Fruit fly (Drosophila melanogaster) whole organism, wandering third instar larva: ENCODE data around the gene Akap200.
A peak's percentile ranks its signal among the peaks of the same experiment; 100 is the strongest.

Experiments
- Abd-B ChIP-seq: fragments of >200 bp; optimal IDR thresholded peaks from 2 replicates; lab custom pipeline; 2017; ENCODE audit warnings: missing biosample characterization, missing genetic modification characterization
- CG32264 ChIP-seq: fragments of 200-800 bp; sonication (Bioruptor generic); optimal IDR thresholded peaks from 2 replicates; lab custom pipeline; 2016; ENCODE audit warnings: missing biosample characterization, missing genetic modification characterization
- CG9705 ChIP-seq: fragments of 200-800 bp; sonication (Bioruptor generic); optimal IDR thresholded peaks from 2 replicates; lab custom pipeline; 2018; ENCODE audit warnings: missing biosample characterization, mild to moderate bottlenecking, missing genetic modification characterization
- CrebA ChIP-seq: fragments of 200-800 bp; sonication (Bioruptor generic); optimal IDR thresholded peaks from 2 replicates; lab custom pipeline; 2016; ENCODE audit warnings: missing biosample characterization, mild to moderate bottlenecking, missing genetic modification characterization, borderline replicate concordance
- Dfd ChIP-seq: fragments of >200 bp; optimal IDR thresholded peaks from 2 replicates; lab custom pipeline; 2017; ENCODE audit warnings: missing biosample characterization, missing genetic modification characterization
- Dif ChIP-seq: fragments of 200-275, 200-300 bp; sonication (Bioruptor generic); optimal IDR thresholded peaks from 2 replicates; lab custom pipeline; 2018; ENCODE audit warnings: missing biosample characterization, missing genetic modification characterization; ENCODE audit not compliant: partially characterized antibody
- GATAd ChIP-seq: sonication (Bioruptor generic); optimal IDR thresholded peaks from 2 replicates; lab custom pipeline; 2016; ENCODE audit warnings: missing biosample characterization, missing genetic modification characterization
- HLH106 ChIP-seq: fragments of 200-800 bp; optimal IDR thresholded peaks from 3 replicates; lab custom pipeline; 2019; ENCODE audit warnings: missing biosample characterization, mild to moderate bottlenecking, missing genetic modification characterization, moderate library complexity
- Hnf4 ChIP-seq: fragments of 200-800 bp; sonication (Bioruptor generic); optimal IDR thresholded peaks from 2 replicates; lab custom pipeline; 2016; ENCODE audit warnings: missing biosample characterization, mild to moderate bottlenecking, missing genetic modification characterization
- Hr78 ChIP-seq: fragments of >200 bp; optimal IDR thresholded peaks from 2 replicates; lab custom pipeline; 2017; ENCODE audit warnings: missing biosample characterization, missing genetic modification characterization
- Hr83 ChIP-seq: fragments of 200-300 bp; sonication (Bioruptor generic); optimal IDR thresholded peaks from 2 replicates; lab custom pipeline; 2016; ENCODE audit warnings: missing biosample characterization, mild to moderate bottlenecking, missing genetic modification characterization, moderate library complexity; ENCODE audit not compliant: poor library complexity, severe bottlenecking
- Jra ChIP-seq: sonication (Bioruptor generic); optimal IDR thresholded peaks from 2 replicates; lab custom pipeline; 2016; ENCODE audit warnings: missing biosample characterization, missing genetic modification characterization
- Mio ChIP-seq: sonication (Bioruptor generic); optimal IDR thresholded peaks from 2 replicates; lab custom pipeline; 2016; ENCODE audit warnings: missing biosample characterization, missing genetic modification characterization
- Myc ChIP-seq: fragments of >200 bp; optimal IDR thresholded peaks from 2 replicates; lab custom pipeline; 2017
- N ChIP-seq: fragments of >200 bp; optimal IDR thresholded peaks from 2 replicates; lab custom pipeline; 2018; ENCODE audit warnings: missing biosample characterization, missing external identifiers, missing genetic modification characterization
- OdsH ChIP-seq: fragments of 200-800 bp; sonication (Bioruptor generic); optimal IDR thresholded peaks from 2 replicates; lab custom pipeline; 2016; ENCODE audit warnings: missing biosample characterization, mild to moderate bottlenecking, missing genetic modification characterization
- Rel ChIP-seq, 2 experiments: fragments of 200-800 bp; sonication (Bioruptor generic) in 1 of 2; optimal IDR thresholded peaks; 2 replicates in 1 of 2; 3 replicates in 1 of 2; lab custom pipeline; 2016 to 2019; ENCODE audit warnings: mild to moderate bottlenecking in 2 of 2, missing biosample characterization in 2 of 2, missing genetic modification characterization in 2 of 2, moderate library complexity in 1 of 2
- Sp1 ChIP-seq: fragments of 200-800 bp; sonication (Bioruptor generic); optimal IDR thresholded peaks from 3 replicates; lab custom pipeline; 2019; ENCODE audit warnings: missing biosample characterization, mild to moderate bottlenecking, missing genetic modification characterization, moderate library complexity
- Vsx2 ChIP-seq: fragments of 200-300, 225-300 bp; sonication (Bioruptor generic); optimal IDR thresholded peaks from 2 replicates; lab custom pipeline; 2018; ENCODE audit warnings: missing biosample characterization, missing genetic modification characterization; ENCODE audit not compliant: partially characterized antibody
- br ChIP-seq: fragments of 200-800 bp; sonication (Bioruptor generic); optimal IDR thresholded peaks from 2 replicates; lab custom pipeline; 2016; ENCODE audit warnings: missing biosample characterization, missing genetic modification characterization
- brk ChIP-seq: fragments of 200-800 bp; sonication (Bioruptor generic); optimal IDR thresholded peaks from 2 replicates; lab custom pipeline; 2016; ENCODE audit warnings: missing biosample characterization, mild to moderate bottlenecking, missing genetic modification characterization
- dl ChIP-seq, 2 experiments: fragments of 175-275, 200-275 bp in 1 of 2; fragments of 200-275 bp in 1 of 2; sonication (Bioruptor generic); optimal IDR thresholded peaks; lab custom pipeline; 2018; ENCODE audit warnings: mild to moderate bottlenecking in 2 of 2, missing biosample characterization in 2 of 2, missing genetic modification characterization in 2 of 2, moderate library complexity in 2 of 2; ENCODE audit not compliant: partially characterized antibody in 2 of 2, insufficient read depth in 1 of 2
- dmrt93B ChIP-seq: fragments of 200-800 bp; sonication (Bioruptor generic); optimal IDR thresholded peaks from 2 replicates; lab custom pipeline; 2018; ENCODE audit warnings: missing biosample characterization, mild to moderate bottlenecking, missing genetic modification characterization
- dsf ChIP-seq: sonication (Bioruptor generic); optimal IDR thresholded peaks from 2 replicates; lab custom pipeline; 2016; ENCODE audit warnings: missing biosample characterization, missing genetic modification characterization, borderline replicate concordance
- ey ChIP-seq: fragments of 200-800 bp; sonication (Bioruptor generic); optimal IDR thresholded peaks from 2 replicates; lab custom pipeline; 2016; ENCODE audit warnings: missing biosample characterization, missing genetic modification characterization
- foxo ChIP-seq, 2 experiments: fragments of 200-800 bp; sonication (Bioruptor generic); optimal IDR thresholded peaks; 2 replicates in 1 of 2; 3 replicates in 1 of 2; lab custom pipeline; 2016 to 2017; ENCODE audit warnings: missing biosample characterization in 2 of 2, missing genetic modification characterization in 2 of 2
- fru ChIP-seq: fragments of 200-800 bp; sonication (Bioruptor generic); optimal IDR thresholded peaks from 3 replicates; lab custom pipeline; 2016; ENCODE audit warnings: missing biosample characterization, mild to moderate bottlenecking, missing genetic modification characterization
- h ChIP-seq: fragments of 200-800 bp; sonication (Bioruptor generic); optimal IDR thresholded peaks from 3 replicates; lab custom pipeline; 2016; ENCODE audit warnings: missing biosample characterization, mild to moderate bottlenecking, missing genetic modification characterization
- jim ChIP-seq: fragments of 175-275, 200-325 bp; sonication (Bioruptor generic); optimal IDR thresholded peaks from 2 replicates; lab custom pipeline; 2016; ENCODE audit warnings: missing biosample characterization, mild to moderate bottlenecking, missing genetic modification characterization
- lola ChIP-seq: fragments of >200 bp; optimal IDR thresholded peaks from 2 replicates; lab custom pipeline; 2017; ENCODE audit warnings: missing biosample characterization, missing genetic modification characterization
- pan ChIP-seq: fragments of >200 bp; optimal IDR thresholded peaks from 2 replicates; lab custom pipeline; 2017
- psq ChIP-seq: fragments of 200-800 bp; sonication (Bioruptor generic); optimal IDR thresholded peaks from 3 replicates; lab custom pipeline; 2017; ENCODE audit warnings: missing biosample characterization, mild to moderate bottlenecking, missing genetic modification characterization, moderate library complexity
- rgr ChIP-seq: fragments of 200-800 bp; sonication (Bioruptor generic); optimal IDR thresholded peaks from 3 replicates; lab custom pipeline; 2016; ENCODE audit warnings: missing biosample characterization, mild to moderate bottlenecking, missing genetic modification characterization
- sage ChIP-seq: fragments of 200-800 bp; sonication (Bioruptor generic); optimal IDR thresholded peaks from 2 replicates; lab custom pipeline; 2016; ENCODE audit warnings: missing biosample characterization, mild to moderate bottlenecking, missing genetic modification characterization
- sv ChIP-seq: fragments of 200-800 bp; sonication (Bioruptor generic); optimal IDR thresholded peaks from 3 replicates; lab custom pipeline; 2016; ENCODE audit warnings: missing biosample characterization, missing genetic modification characterization
- tai ChIP-seq: sonication (Bioruptor generic); optimal IDR thresholded peaks from 2 replicates; lab custom pipeline; 2016; ENCODE audit warnings: missing biosample characterization, missing genetic modification characterization
- usp ChIP-seq: fragments of >200 bp; optimal IDR thresholded peaks from 2 replicates; lab custom pipeline; 2017; ENCODE audit warnings: missing biosample characterization, missing genetic modification characterization
- woc ChIP-seq: sonication (Bioruptor generic); optimal IDR thresholded peaks from 2 replicates; lab custom pipeline; 2016; ENCODE audit warnings: missing biosample characterization, mild to moderate bottlenecking, missing genetic modification characterization

The Akap200 gene

DNA sequence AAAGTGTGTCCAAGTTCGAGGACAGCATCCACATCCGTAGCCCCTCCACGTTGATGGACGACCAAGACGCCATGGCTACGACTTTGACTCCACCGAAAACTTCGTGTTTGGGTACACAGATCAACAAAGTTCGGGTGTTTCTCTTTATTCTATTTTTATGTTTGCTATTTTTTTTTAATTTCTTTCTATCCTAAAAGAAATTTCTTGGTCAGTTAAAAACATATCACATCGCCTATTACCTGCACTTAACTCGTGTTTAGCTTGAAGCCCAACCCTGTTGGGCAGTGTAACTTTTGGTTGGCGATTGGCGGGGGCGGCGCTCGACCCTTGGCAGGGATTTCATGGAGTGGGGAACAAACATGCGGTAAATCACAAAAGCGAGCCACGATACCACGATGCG, 58.0 kb downstream of the Akap200 start:
- TF ChIP-seq brk (GFP tag; lab: Kevin White, UChicago) (peak; percentile 73), foxo (GFP tag; optimal IDR thresholded peaks at IDR 0.05; lab: Kevin White, UChicago) (peak; percentile 36 to 76), dmrt93B (peak; percentile 76), pan (no peak), Jra (GFP tag; lab: Kevin White, UChicago) (peak; percentile 21), CG9705 (GFP tag; lab: Kevin White, UChicago) (peak; percentile 70), CG32264 (GFP tag; lab: Kevin White, UChicago) (peak; percentile 73), Dfd (GFP tag; lab: Kevin White, UChicago) (no peak), Vsx2 (GFP tag; lab: Kevin White, UChicago) (no peak), dl (GFP tag; optimal IDR thresholded peaks at IDR 0.05; lab: Kevin White, UChicago; ENCODE audit: insufficient read depth in 1 of 2, partially characterized antibody in 2 of 2) (no peak), sv (GFP tag; lab: Kevin White, UChicago) (no peak), h (GFP tag; lab: Kevin White, UChicago) (peak; percentile 85), Rel (GFP tag; optimal IDR thresholded peaks at IDR 0.05; lab: Kevin White, UChicago) (no peak), Rel (tag; optimal IDR thresholded peaks at IDR 0.05; lab: Kevin White, UChicago) (peak; percentile 8), jim (GFP tag; lab: Kevin White, UChicago) (no peak), GATAd (no peak), Abd-B (GFP tag; lab: Kevin White, UChicago) (no peak), fru (peak; percentile 86), HLH106 (peak; percentile 78), Sp1 (GFP tag; lab: Kevin White, UChicago) (peak; percentile 82), tai (no peak), Hr83 (GFP tag; lab: Kevin White, UChicago) (no peak), Myc (lab: Kevin White, UChicago) (no peak), usp (GFP tag; lab: Kevin White, UChicago) (no peak), Dif (GFP tag; lab: Kevin White, UChicago) (no peak), rgr (peak; percentile 73), CrebA (no peak), Hr78 (GFP tag; lab: Kevin White, UChicago) (no peak), N (no peak), woc (peak; percentile 74), ey (peak; percentile 88), dsf (GFP tag; lab: Kevin White, UChicago) (no peak), Hnf4 (GFP tag; lab: Kevin White, UChicago) (peak; percentile 42), psq (peak; percentile 73), sage (GFP tag; lab: Kevin White, UChicago) (peak; percentile 32), lola (no peak), OdsH (GFP tag; lab: Kevin White, UChicago) (peak; percentile 74), Mio (GFP tag; lab: Kevin White, UChicago) (no peak), br (GFP tag; lab: Kevin White, UChicago) (peak; percentile 83)
- TF ChIP-seq, all 38 proteins: peak for 19

DNA sequence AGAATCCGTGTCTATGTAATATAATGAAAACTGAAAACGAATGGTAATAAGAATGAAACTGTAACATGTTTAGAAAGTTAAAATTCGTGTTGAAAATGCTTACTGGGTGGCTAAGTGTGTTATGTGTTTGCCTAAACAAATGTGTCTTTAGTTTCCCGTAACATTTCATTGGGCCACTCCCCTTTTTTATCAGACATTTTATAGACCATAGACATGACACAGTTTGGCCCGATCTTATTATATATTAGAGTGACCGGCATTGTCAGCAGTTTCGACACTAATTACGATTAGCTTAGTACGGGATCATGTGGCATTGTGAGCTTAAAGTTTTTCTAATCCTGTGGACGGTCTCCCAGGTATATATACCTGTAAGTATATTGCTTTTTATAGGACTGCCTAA, 61.6 kb downstream of the Akap200 start, which contains the start of gene CheA29a:
CheA29a (plus strand) TSS at position 301 of the 400 bp plus-strand sequence.
- no peak for TF ChIP-seq lola
- TF ChIP-seq rgr, result no peak
- no peak for TF ChIP-seq Vsx2 (GFP tag; lab: Kevin White, UChicago)
- TF ChIP-seq br (GFP tag; lab: Kevin White, UChicago), result no peak
- TF ChIP-seq woc, result no peak

- TF ChIP-seq Hr83 (GFP tag; lab: Kevin White, UChicago) (no peak), N (peak; percentile 83), Myc (lab: Kevin White, UChicago) (peak; percentile 74), tai (no peak)
Observed at dm6 chr2L:8477971-8478370, 62.5 kb downstream of the Akap200 start.
